Worm (Caenorhabditis elegans) whole organism, L4 larva: ENCODE data around the gene asp-1.

Source experiments
- Y75B8A.6 ChIP-seq: fragments of 200-800 bp; sonication (Bioruptor generic); IDR thresholded peaks from 2 replicates; pipeline ENCODE4 v1.3.6; 2022; ENCODE audit warnings: missing genetic modification reagents, missing genetic modification characterization, missing compliant biosample characterization
- hmg-1.1 ChIP-seq: fragments of 200-800 bp; sonication (Bioruptor generic); IDR thresholded peaks from 2 replicates; pipeline ENCODE4 v1.3.6; 2022; ENCODE audit warnings: missing genetic modification reagents, missing genetic modification characterization, missing compliant biosample characterization
- mep-1 ChIP-seq: fragments of 150-350 bp; sonication (generic microtip); optimal IDR thresholded peaks from 3 replicates; lab custom pipeline; 2014; ENCODE audit warnings: missing biosample characterization, missing genetic modification characterization
- nhr-11 ChIP-seq: fragments of 150-350 bp; optimal IDR thresholded peaks from 2 replicates; lab custom pipeline; 2014; ENCODE audit warnings: missing biosample characterization, missing genetic modification characterization
- pha-4 ChIP-seq, 2 experiments: fragments of 150-350 bp in 1 of 2; fragments of 200-800 bp in 1 of 2; sonication (Bioruptor generic) in 1 of 2; IDR thresholded peaks in 1 of 2; optimal IDR thresholded peaks in 1 of 2; 2 replicates each; pipeline versions ENCODE4 v1.3.6 to Lab custom; 2014 to 2022; ENCODE audit warnings: missing genetic modification characterization in 2 of 2, missing genetic modification reagents in 2 of 2, missing biosample characterization in 1 of 2, missing compliant biosample characterization in 1 of 2
- ztf-11 ChIP-seq: fragments of 150-350 bp; optimal IDR thresholded peaks from 2 replicates; lab custom pipeline; 2014; ENCODE audit warnings: missing biosample characterization, missing genetic modification characterization

DNA sequence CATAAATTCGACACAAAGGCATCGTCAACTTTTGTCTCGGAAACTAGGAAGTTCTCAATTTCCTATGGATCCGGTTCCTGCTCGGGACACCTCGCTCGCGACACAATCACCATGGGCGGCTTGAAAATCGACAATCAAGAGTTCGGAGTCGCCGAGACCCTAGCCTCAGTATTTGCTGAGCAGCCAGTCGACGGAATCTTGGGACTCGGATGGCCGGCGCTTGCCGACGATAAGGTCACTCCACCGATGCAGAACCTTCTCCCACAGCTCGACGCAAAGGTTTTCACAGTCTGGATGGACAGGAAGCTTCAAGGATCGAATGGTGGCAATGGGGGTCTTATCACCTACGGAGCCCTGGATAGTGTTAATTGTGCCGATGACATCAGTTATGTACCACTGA is 3.1 kb downstream of the asp-1 start:
- TF ChIP-seq pha-4 (GFP tag; IDR thresholded peaks at IDR 0.05; lab: Robert Waterston, UW) (no peak), pha-4 (tag; optimal IDR thresholded peaks at IDR 0.05; lab: Kevin White, UChicago) (no peak), mep-1 (tag; lab: Kevin White, UChicago) (no peak), nhr-11 (tag; lab: Kevin White, UChicago) (no peak), ztf-11 (tag; lab: Kevin White, UChicago) (no peak), Y75B8A.6 (no peak), hmg-1.1 (GFP tag; lab: Robert Waterston, UW) (no peak)
